Fruit fly (Drosophila melanogaster) whole organism, embryonic: ENCODE data around the gene Fitm.

Source experiments
- Atf6 ChIP-seq: fragments of 200-800 bp; sonication (Bioruptor generic); IDR thresholded peaks from 2 replicates; pipeline ENCODE4 v1.3.6; 2022; ENCODE audit warnings: missing biosample characterization, missing genetic modification characterization
- BtbVII ChIP-seq: fragments of 200-800 bp; sonication (Bioruptor generic); optimal IDR thresholded peaks from 3 replicates; lab custom pipeline; 2017; ENCODE audit warnings: missing biosample characterization, mild to moderate bottlenecking, missing genetic modification characterization
- C15 ChIP-seq: fragments of 200-800 bp; sonication (Bioruptor generic); IDR thresholded peaks from 3 replicates; pipeline ENCODE4 v1.3.6; 2022; ENCODE audit warnings: missing biosample characterization, missing genetic modification characterization
- CG11398 ChIP-seq: fragments of 200-800 bp; sonication (Bioruptor generic); optimal IDR thresholded peaks from 2 replicates; lab custom pipeline; 2016; ENCODE audit warnings: missing biosample characterization, missing genetic modification characterization
- CG11723 ChIP-seq: fragments of 200-800 bp; sonication (Bioruptor generic); optimal IDR thresholded peaks from 2 replicates; lab custom pipeline; 2017; ENCODE audit warnings: missing biosample characterization, mild to moderate bottlenecking, missing genetic modification characterization
- CG12391 ChIP-seq: fragments of 200-800 bp; sonication (Bioruptor generic); optimal IDR thresholded peaks from 3 replicates; lab custom pipeline; 2018; ENCODE audit warnings: missing biosample characterization, mild to moderate bottlenecking, missing genetic modification characterization, moderate library complexity
- CG12769 ChIP-seq: fragments of 200-800 bp; sonication (Bioruptor generic); optimal IDR thresholded peaks from 2 replicates; lab custom pipeline; 2019; ENCODE audit warnings: missing biosample characterization, mild to moderate bottlenecking, missing genetic modification characterization, moderate library complexity
- CG13775 ChIP-seq: fragments of 200-800 bp; sonication (Bioruptor generic); optimal IDR thresholded peaks from 3 replicates; lab custom pipeline; 2017; ENCODE audit warnings: missing biosample characterization, mild to moderate bottlenecking, missing genetic modification characterization
- CG15601 ChIP-seq: fragments of 200-800 bp; sonication (Bioruptor generic); optimal IDR thresholded peaks from 3 replicates; lab custom pipeline; 2019; ENCODE audit warnings: missing biosample characterization, mild to moderate bottlenecking, missing genetic modification characterization, moderate library complexity
- CG2199 ChIP-seq: fragments of 200-800 bp; sonication (Bioruptor generic); IDR thresholded peaks from 3 replicates; pipeline ENCODE4 v1.3.6; 2022; ENCODE audit warnings: missing biosample characterization, missing genetic modification characterization
- CG2712 ChIP-seq: fragments of 200-800 bp; optimal IDR thresholded peaks from 3 replicates; lab custom pipeline; 2019; ENCODE audit warnings: missing biosample characterization, mild to moderate bottlenecking, missing genetic modification characterization, moderate library complexity
- CG32767 ChIP-seq: fragments of 200-800 bp; sonication (Bioruptor generic); IDR thresholded peaks from 2 replicates; pipeline ENCODE4 v1.3.6; 2022; ENCODE audit warnings: missing biosample characterization, missing genetic modification characterization
- CG34376 ChIP-seq: fragments of 200-800 bp; sonication (Bioruptor generic); optimal IDR thresholded peaks from 2 replicates; lab custom pipeline; 2018; ENCODE audit warnings: missing biosample characterization, mild to moderate bottlenecking, missing genetic modification characterization
- CG43689 ChIP-seq: fragments of 200-800 bp; sonication (Bioruptor generic); IDR thresholded peaks from 2 replicates; pipeline ENCODE4 v1.3.6; 2022; ENCODE audit warnings: missing biosample characterization, missing genetic modification characterization
- CG4820 ChIP-seq: fragments of 200-800 bp; sonication (Bioruptor generic); optimal IDR thresholded peaks from 3 replicates; lab custom pipeline; 2016; ENCODE audit warnings: missing biosample characterization, missing genetic modification characterization
- CG6813 ChIP-seq: fragments of 200-800 bp; sonication (Bioruptor generic); optimal IDR thresholded peaks from 2 replicates; lab custom pipeline; 2017; ENCODE audit warnings: missing biosample characterization, missing genetic modification characterization, mild to moderate bottlenecking, moderate library complexity, missing genetic modification reagents
- CG8281 ChIP-seq: fragments of 200-800 bp; sonication (Bioruptor generic); optimal IDR thresholded peaks from 2 replicates; lab custom pipeline; 2018; ENCODE audit warnings: missing biosample characterization, mild to moderate bottlenecking, missing genetic modification characterization, moderate library complexity
- CG9215 ChIP-seq: fragments of 200-800 bp; sonication (Bioruptor generic); IDR thresholded peaks from 2 replicates; pipeline ENCODE4 v1.3.6; 2022; ENCODE audit warnings: missing biosample characterization, missing genetic modification characterization
- CG9609 ChIP-seq: fragments of 200-800 bp; sonication (Bioruptor generic); optimal IDR thresholded peaks from 3 replicates; lab custom pipeline; 2016; ENCODE audit warnings: missing biosample characterization, missing genetic modification characterization
- CG9797 ChIP-seq: fragments of 200-800 bp; sonication (Bioruptor generic); optimal IDR thresholded peaks from 3 replicates; lab custom pipeline; 2018; ENCODE audit warnings: missing biosample characterization, mild to moderate bottlenecking, missing genetic modification characterization
- CkIIα-i1 ChIP-seq: fragments of 200-800 bp; sonication (Bioruptor generic); IDR thresholded peaks from 2 replicates; pipeline ENCODE4 v1.3.6; 2022; ENCODE audit warnings: missing biosample characterization, missing genetic modification characterization
- CoRest ChIP-seq: fragments of 200-800 bp; sonication (Bioruptor generic); optimal IDR thresholded peaks from 3 replicates; lab custom pipeline; 2018; ENCODE audit warnings: missing biosample characterization, mild to moderate bottlenecking, missing genetic modification characterization, moderate library complexity
- CrebB ChIP-seq: fragments of 200-800 bp; sonication (Bioruptor generic); optimal IDR thresholded peaks from 3 replicates; lab custom pipeline; 2018; ENCODE audit warnings: missing biosample characterization, mild to moderate bottlenecking, missing genetic modification characterization
- E2f2 ChIP-seq: fragments of 200-800 bp; sonication (Bioruptor generic); IDR thresholded peaks from 2 replicates; pipeline ENCODE4 v1.3.6; 2022; ENCODE audit warnings: missing biosample characterization, missing genetic modification characterization
- Fer3 ChIP-seq: fragments of 200-800 bp; sonication (Bioruptor generic); optimal IDR thresholded peaks from 2 replicates; lab custom pipeline; 2018; ENCODE audit warnings: missing biosample characterization, mild to moderate bottlenecking, missing genetic modification characterization, moderate library complexity
- Hmx ChIP-seq: fragments of 200-800 bp; sonication (Bioruptor generic); optimal IDR thresholded peaks from 2 replicates; lab custom pipeline; 2016; ENCODE audit warnings: missing biosample characterization, missing genetic modification characterization
- Hr39 ChIP-seq: fragments of >200 bp; optimal IDR thresholded peaks from 2 replicates; lab custom pipeline; 2017
- NFAT ChIP-seq: fragments of 200-800 bp; sonication (Bioruptor generic); IDR thresholded peaks from 2 replicates; pipeline ENCODE4 v1.3.6; 2022; ENCODE audit warnings: missing biosample characterization, missing genetic modification characterization
- Side ChIP-seq: fragments of 200-800 bp; sonication (Bioruptor generic); optimal IDR thresholded peaks from 2 replicates; lab custom pipeline; 2016; ENCODE audit warnings: missing biosample characterization, missing genetic modification characterization
- Usf ChIP-seq: fragments of 200-800 bp; sonication (Bioruptor generic); optimal IDR thresholded peaks from 2 replicates; lab custom pipeline; 2017; ENCODE audit warnings: missing genotype, missing biosample characterization, missing genetic modification characterization
- amos ChIP-seq: fragments of 200-800 bp; sonication (Bioruptor generic); IDR thresholded peaks from 2 replicates; pipeline ENCODE4 v1.3.6; 2022; ENCODE audit warnings: missing biosample characterization, missing genetic modification characterization; ENCODE audit not compliant: partially characterized antibody
- ara ChIP-seq: fragments of 200-800 bp; sonication (Bioruptor generic); IDR thresholded peaks from 2 replicates; pipeline ENCODE4 v1.3.6; 2022; ENCODE audit warnings: missing biosample characterization, missing genetic modification characterization
- cad ChIP-seq: fragments of >200 bp; optimal IDR thresholded peaks from 2 replicates; lab custom pipeline; 2017; ENCODE audit warnings: missing biosample characterization, missing genetic modification characterization
- croc ChIP-seq: fragments of 200-800 bp; sonication (Bioruptor generic); conservative IDR thresholded peaks from 3 replicates; pipeline ENCODE4 v1.3.6; 2022; ENCODE audit warnings: missing biosample characterization, missing genetic modification characterization
- dysf ChIP-seq: fragments of 200-800 bp; sonication (Bioruptor generic); IDR thresholded peaks from 3 replicates; pipeline ENCODE4 v1.3.6; 2022; ENCODE audit warnings: missing biosample characterization, missing genetic modification characterization
- ems ChIP-seq: fragments of 200-800 bp; sonication (Bioruptor generic); optimal IDR thresholded peaks from 3 replicates; lab custom pipeline; 2016; ENCODE audit warnings: missing biosample characterization, missing genetic modification characterization
- exex ChIP-seq: fragments of 200-800 bp; sonication (Bioruptor generic); optimal IDR thresholded peaks from 4 replicates; lab custom pipeline; 2018; ENCODE audit warnings: missing biosample characterization, mild to moderate bottlenecking, missing genetic modification characterization, moderate library complexity
- fd96Cb ChIP-seq: fragments of 200-800 bp; sonication (Bioruptor generic); optimal IDR thresholded peaks from 2 replicates; lab custom pipeline; 2018; ENCODE audit warnings: missing biosample characterization, mild to moderate bottlenecking, missing genetic modification characterization, moderate library complexity
- ftz-f1 ChIP-seq: fragments of 200-800 bp; sonication (Bioruptor generic); optimal IDR thresholded peaks from 2 replicates; lab custom pipeline; 2016; ENCODE audit warnings: missing biosample characterization, missing genetic modification characterization
- gem ChIP-seq: fragments of 200-800 bp; sonication (Bioruptor generic); optimal IDR thresholded peaks from 2 replicates; lab custom pipeline; 2019; ENCODE audit warnings: missing biosample characterization, mild to moderate bottlenecking, missing genetic modification characterization, moderate library complexity
- h ChIP-seq: fragments of >200 bp; optimal IDR thresholded peaks from 2 replicates; lab custom pipeline; 2017
- insv ChIP-seq, 2 experiments: fragments of 200-800 bp; sonication (Bioruptor generic); optimal IDR thresholded peaks; 3 replicates each; lab custom pipeline; 2016 to 2018; ENCODE audit warnings: missing biosample characterization in 2 of 2, missing genetic modification characterization in 2 of 2
- kah ChIP-seq: fragments of 200-800 bp; sonication (Bioruptor generic); optimal IDR thresholded peaks from 2 replicates; lab custom pipeline; 2018; ENCODE audit warnings: missing biosample characterization, mild to moderate bottlenecking, missing genetic modification characterization
- lola ChIP-seq, 3 experiments: fragments of >200 bp in 2 of 3; fragments of 200-800 bp in 1 of 3; sonication (Bioruptor generic) in 1 of 3; optimal IDR thresholded peaks; 2 replicates each; lab custom pipeline; 2017 to 2019; ENCODE audit warnings: missing biosample characterization in 3 of 3, missing genetic modification characterization in 3 of 3, mild to moderate bottlenecking in 1 of 3, moderate library complexity in 1 of 3
- oc ChIP-seq: fragments of 200-800 bp; sonication (Bioruptor generic); optimal IDR thresholded peaks from 2 replicates; lab custom pipeline; 2018; ENCODE audit warnings: missing biosample characterization, mild to moderate bottlenecking, missing genetic modification characterization, moderate library complexity
- row ChIP-seq: fragments of 200-800 bp; sonication (Bioruptor generic); IDR thresholded peaks from 3 replicates; pipeline ENCODE4 v1.3.6; 2022; ENCODE audit warnings: missing biosample characterization, missing genetic modification characterization
- sc ChIP-seq, 3 experiments: fragments of >200 bp in 2 of 3; fragments of 200-800 bp in 1 of 3; sonication (Bioruptor generic) in 1 of 3; optimal IDR thresholded peaks; 2 replicates in 2 of 3; 3 replicates in 1 of 3; lab custom pipeline; 2017; ENCODE audit warnings: mild to moderate bottlenecking in 1 of 3, missing biosample characterization in 1 of 3, missing genetic modification characterization in 1 of 3, missing genetic modification reagents in 1 of 3
- sens ChIP-seq: fragments of 200-800 bp; sonication (Bioruptor generic); peaks from one replicate; lab custom pipeline; 2016; ENCODE audit warnings: missing biosample characterization, missing genetic modification characterization
- seq ChIP-seq: fragments of 200-800 bp; sonication (Bioruptor generic); IDR thresholded peaks from 2 replicates; pipeline ENCODE4 v1.3.6; 2022; ENCODE audit warnings: missing biosample characterization, missing genetic modification characterization
- sisA ChIP-seq: fragments of 200-800 bp; sonication (Bioruptor generic); IDR thresholded peaks from 2 replicates; pipeline ENCODE4 v1.3.6; 2022; ENCODE audit warnings: missing biosample characterization, missing genetic modification characterization
- sob ChIP-seq: fragments of 200-800 bp; sonication (Bioruptor generic); IDR thresholded peaks from 2 replicates; pipeline ENCODE4 v1.3.6; 2022; ENCODE audit warnings: missing biosample characterization, missing genetic modification characterization
- zen2 ChIP-seq: fragments of 200-800 bp; sonication (Bioruptor generic); IDR thresholded peaks from 3 replicates; pipeline ENCODE4 v1.3.6; 2022; ENCODE audit warnings: missing biosample characterization, missing genetic modification characterization; ENCODE audit not compliant: partially characterized antibody

Fitm gene

DNA sequence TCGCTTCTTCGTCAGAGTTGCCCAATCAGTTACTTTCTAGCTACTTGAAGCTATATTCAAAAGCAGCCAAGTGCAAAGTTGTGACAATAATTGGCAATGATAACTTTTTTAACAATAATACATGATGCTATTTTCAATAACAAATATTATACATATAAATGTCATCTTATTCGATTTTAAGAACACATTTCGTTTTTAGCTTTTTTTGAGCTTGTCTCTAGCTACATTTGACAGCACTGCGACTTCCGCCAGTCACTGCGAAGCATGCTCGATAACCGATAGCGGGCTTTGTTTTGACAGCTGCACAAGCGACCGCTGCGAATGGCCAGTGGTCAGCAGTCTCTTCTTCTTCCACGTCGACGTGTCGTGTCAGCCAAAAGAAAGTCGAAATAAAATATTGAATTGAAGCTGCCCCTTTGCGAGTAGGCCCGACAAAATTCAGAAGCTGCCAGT is 6.5 kb upstream of the Fitm start, which contains the start of the genes Gen and Srp54k:
Gen (minus strand) TSS at position 23 of the 453 bp plus-strand sequence.
Srp54k (plus strand) TSS at position 325 of the 453 bp plus-strand sequence.
- TF ChIP-seq ftz-f1 (GFP tag; lab: Kevin White, UChicago) (no peak), BtbVII (GFP tag; lab: Kevin White, UChicago) (no peak), CG43689 (GFP tag; lab: Robert Waterston, UW) (no peak), CrebB (peak; percentile 15), Hr39 (lab: Kevin White, UChicago) (no peak), Side (GFP tag; lab: Kevin White, UChicago) (no peak), CG11723 (GFP tag; lab: Kevin White, UChicago) (no peak), CG2712 (no peak), sc (optimal IDR thresholded peaks at IDR 0.05; lab: Kevin White, UChicago) (no peak), sc (GFP tag; optimal IDR thresholded peaks at IDR 0.05; lab: Kevin White, UChicago) (peak; percentile 16), CG12391 (peak; percentile 70), CG9797 (GFP tag; lab: Kevin White, UChicago) (no peak), exex (tag; lab: Kevin White, UChicago) (no peak), fd96Cb (tag; lab: Kevin White, UChicago) (no peak), CG8281 (tag; lab: Kevin White, UChicago) (no peak), CG2199 (GFP tag; lab: Robert Waterston, UW) (no peak), CG12769 (no peak), ems (GFP tag; lab: Kevin White, UChicago) (peak; percentile 24), lola (GFP tag; optimal IDR thresholded peaks at IDR 0.05; lab: Kevin White, UChicago) (peak in 1 of 3 experiments; percentile 34), CG4820 (no peak), insv (GFP tag; optimal IDR thresholded peaks at IDR 0.05; lab: Kevin White, UChicago) (peak in 1 of 2 experiments; percentile 75), croc (GFP tag; lab: Robert Waterston, UW) (peak; percentile 38; the same call in 2 of the 3 replicates), h (lab: Kevin White, UChicago) (no peak), Atf6 (GFP tag; lab: Robert Waterston, UW) (no peak), E2f2 (GFP tag; lab: Robert Waterston, UW) (peak; percentile 81), sob (GFP tag; lab: Robert Waterston, UW) (peak; percentile 63), dysf (GFP tag; lab: Robert Waterston, UW) (peak; percentile 58), NFAT (GFP tag; lab: Robert Waterston, UW) (0 out of 2 replicates have a peak, but pooled peaks have one; percentile 6), CG9609 (no peak), gem (no peak), CG34376 (no peak), seq (GFP tag; lab: Robert Waterston, UW) (no peak), sens (GFP tag; lab: Kevin White, UChicago) (peak; percentile 84), CG6813 (GFP tag; lab: Kevin White, UChicago) (no peak), zen2 (GFP tag; lab: Robert Waterston, UW) (no peak), CG11398 (GFP tag; lab: Kevin White, UChicago) (no peak), Fer3 (tag; lab: Kevin White, UChicago) (peak; percentile 6), CkIIα-i1 (GFP tag; lab: Robert Waterston, UW) (no peak), amos (GFP tag; lab: Robert Waterston, UW) (peak; percentile 24; the same call in 1 of the 2 replicates), CG15601 (tag; lab: Kevin White, UChicago) (peak; percentile 46), kah (GFP tag; lab: Kevin White, UChicago) (no peak), row (GFP tag; lab: Robert Waterston, UW) (peak; percentile 91), cad (GFP tag; lab: Kevin White, UChicago) (no peak), sisA (GFP tag; lab: Robert Waterston, UW) (no peak), CG32767 (no peak), CoRest (tag; lab: Kevin White, UChicago) (peak; percentile 59), CG9215 (GFP tag; lab: Robert Waterston, UW) (no peak), oc (no peak), Hmx (GFP tag; lab: Kevin White, UChicago) (no peak), ara (peak; percentile 46), Usf (GFP tag; lab: Kevin White, UChicago) (no peak), CG13775 (GFP tag; lab: Kevin White, UChicago) (peak; percentile 49), C15 (GFP tag; lab: Robert Waterston, UW) (no peak)
